Fruit fly (Drosophila melanogaster): ENCODE measurements around the gene ABCB7.

DNA sequence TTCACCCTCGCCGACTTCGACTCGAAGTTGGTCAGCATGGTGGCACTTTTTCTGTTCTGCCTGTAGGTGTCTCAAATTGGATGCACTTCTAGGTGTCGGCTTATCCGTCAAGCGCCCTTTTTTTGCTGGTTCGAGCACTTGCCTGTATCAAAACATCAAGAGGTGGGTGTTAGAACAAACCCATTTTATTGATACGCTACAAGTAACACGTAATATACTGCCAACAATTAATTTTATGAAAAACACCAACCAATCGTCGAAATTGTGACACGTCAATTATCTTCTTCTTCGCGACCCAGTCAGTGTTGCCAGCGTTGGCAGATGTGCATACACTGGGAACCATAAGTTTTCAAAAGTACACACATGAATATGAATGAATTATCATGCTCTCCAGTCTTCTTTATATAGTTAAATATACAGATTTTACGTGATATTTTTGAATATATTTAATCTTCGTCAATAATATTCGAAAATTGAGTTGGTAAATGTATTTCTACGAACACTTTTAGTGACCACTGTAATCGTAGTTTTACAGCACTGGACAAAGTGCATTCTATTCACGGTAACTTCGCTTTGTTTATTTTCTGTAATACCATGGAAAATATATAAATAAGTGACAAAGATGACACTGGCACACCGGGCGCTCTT lies 26.8 kb downstream of the ABCB7 start, which contains the start of the genes alphaCOP and CG13919:
- TF ChIP-seq N (GFP tag; optimal IDR thresholded peaks at IDR 0.05) (no peak), psq (GFP tag; optimal IDR thresholded peaks at IDR 0.05) (peak; percentile 95), jim (GFP tag; optimal IDR thresholded peaks at IDR 0.05) (no peak), sv (GFP tag; optimal IDR thresholded peaks at IDR 0.05) (peak; percentile 97)

Measured in whole organism, wandering third instar larva.